In the genomic region with DNA sequence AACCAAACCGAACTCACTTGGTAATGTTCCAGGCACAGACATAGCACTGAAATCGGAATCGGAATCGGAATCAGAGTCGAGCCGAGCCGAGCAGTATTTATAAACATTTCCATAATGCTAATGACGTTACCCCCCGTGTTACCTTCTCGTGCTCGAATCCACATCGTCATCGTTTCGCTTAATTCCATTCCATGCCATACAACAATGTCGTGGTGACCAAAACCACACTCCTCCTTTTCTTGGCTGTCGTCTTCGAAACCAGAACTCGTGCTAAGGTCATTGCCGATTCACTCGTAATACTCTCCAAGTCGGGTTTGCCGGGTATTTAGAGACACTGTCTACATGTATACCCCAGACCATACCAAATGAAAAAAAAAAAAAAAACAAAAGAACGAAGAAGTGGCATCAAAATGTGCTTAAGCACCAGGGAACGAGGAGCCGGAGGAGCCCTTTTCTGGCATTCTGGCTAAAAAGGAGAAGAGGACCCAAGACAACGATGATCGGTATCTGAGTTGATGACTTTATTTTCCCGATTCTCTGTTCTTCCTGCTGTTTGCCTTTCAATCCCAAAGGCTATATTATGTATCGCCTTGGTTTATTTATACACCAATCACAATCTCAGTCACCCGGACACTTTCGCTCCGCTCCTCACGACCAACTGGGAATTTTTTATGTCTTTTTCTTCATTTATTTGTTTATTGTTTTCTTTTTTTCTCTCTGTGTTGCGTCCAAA, we compare ENCODE assay signal across 3 fruit fly cellular contexts.
A peak's percentile ranks its signal among the peaks of the same experiment; 100 is the strongest.
TF ChIP-seq lines count a peak whose summit lies in the region.

No protein-coding gene starts in this region.

TF ChIP-seq in whole organism, embryonic, 481 proteins besides CTCF, POLR2A, EP300 and RAD21 (continued from another document):
- TF ChIP-seq Bgb (GFP tag; IDR thresholded peaks at IDR 0.05; lab: Robert Waterston, UW; ENCODE audit: partially characterized antibody) (0 out of 2 replicates have a peak, but pooled peaks have one; percentile 7), grn (GFP tag; optimal IDR thresholded peaks at IDR 0.05; lab: Kevin White, UChicago) (peak; percentile 47), eve (GFP tag; optimal IDR thresholded peaks at IDR 0.05; lab: Kevin White, UChicago) (peak in 1 of 2 experiments; percentile 25), Blimp-1 (GFP tag; optimal IDR thresholded peaks at IDR 0.05; lab: Kevin White, UChicago) (peak; percentile 42), ind (GFP tag; optimal IDR thresholded peaks at IDR 0.05; lab: Kevin White, UChicago) (no peak), abd-A (tag; optimal IDR thresholded peaks at IDR 0.05; lab: Kevin White, UChicago) (peak; percentile 42), chm (GFP tag; IDR thresholded peaks at IDR 0.05; lab: Robert Waterston, UW) (0 out of 2 replicates have a peak, but pooled peaks have one; percentile 23), CG13894 (tag; optimal IDR thresholded peaks at IDR 0.05; lab: Kevin White, UChicago) (peak; percentile 81), chinmo (GFP tag; IDR thresholded peaks at IDR 0.05; lab: Robert Waterston, UW; ENCODE audit: partially characterized antibody) (peak; percentile 67; the same call in 2 of the 4 replicates), sd (tag; optimal IDR thresholded peaks at IDR 0.05; lab: Kevin White, UChicago) (peak; percentile 37)

TF ChIP-seq in whole organism, prepupa, 60 proteins besides CTCF, POLR2A, EP300 and RAD21 (continued from another document):
- TF ChIP-seq CG15336 (GFP tag; IDR thresholded peaks at IDR 0.05; lab: Robert Waterston, UW) (no peak), CG1621 (tag; optimal IDR thresholded peaks at IDR 0.05; lab: Kevin White, UChicago) (peak; percentile 11), Ets21C (GFP tag; optimal IDR thresholded peaks at IDR 0.05; lab: Kevin White, UChicago) (no peak), CG7368 (GFP tag; optimal IDR thresholded peaks at IDR 0.05; lab: Kevin White, UChicago) (no peak), CG6854 (GFP tag; optimal IDR thresholded peaks at IDR 0.05; lab: Kevin White, UChicago) (peak; percentile 53), salr (GFP tag; optimal IDR thresholded peaks at IDR 0.05; lab: Kevin White, UChicago) (peak in 1 of 2 experiments; percentile 8), pdm3 (GFP tag; optimal IDR thresholded peaks at IDR 0.05; lab: Kevin White, UChicago) (peak; percentile 30), CG3919 (GFP tag; optimal IDR thresholded peaks at IDR 0.05; lab: Kevin White, UChicago) (peak; percentile 27), dsx (GFP tag; optimal IDR thresholded peaks at IDR 0.05; lab: Kevin White, UChicago; ENCODE audit: poor library complexity, severe bottlenecking) (peak; percentile 99), Blimp-1 (GFP tag; optimal IDR thresholded peaks at IDR 0.05; lab: Kevin White, UChicago) (peak; percentile 87), vri (GFP tag; optimal IDR thresholded peaks at IDR 0.05; lab: Kevin White, UChicago) (peak; percentile 67), eg (GFP tag; IDR thresholded peaks at IDR 0.05; lab: Robert Waterston, UW) (peak; percentile 31; the same call in 1 of the 3 replicates), Eip75B (GFP tag; optimal IDR thresholded peaks at IDR 0.05; lab: Kevin White, UChicago) (peak; percentile 50), CG3032 (tag; optimal IDR thresholded peaks at IDR 0.05; lab: Kevin White, UChicago) (peak; percentile 21), CG6163 (GFP tag; IDR thresholded peaks at IDR 0.05; lab: Robert Waterston, UW) (peak; percentile 79; the same call in 2 of the 3 replicates), CG8632 (GFP tag; optimal IDR thresholded peaks at IDR 0.05; lab: Kevin White, UChicago) (peak; percentile 39), achi (GFP tag; optimal IDR thresholded peaks at IDR 0.05; lab: Kevin White, UChicago) (peak; percentile 24), CG9139 (GFP tag; optimal IDR thresholded peaks at IDR 0.05; lab: Kevin White, UChicago) (peak; percentile 36), CG6276 (GFP tag; optimal IDR thresholded peaks at IDR 0.05; lab: Kevin White, UChicago) (no peak)

TF ChIP-seq in whole organism, wandering third instar larva, 38 proteins besides CTCF, POLR2A, EP300 and RAD21 (continued from another document):
- no peak for TF ChIP-seq br (GFP tag; optimal IDR thresholded peaks at IDR 0.05; lab: Kevin White, UChicago)
- TF ChIP-seq Sp1 (GFP tag; optimal IDR thresholded peaks at IDR 0.05; lab: Kevin White, UChicago), result no peak
- no peak for TF ChIP-seq usp (GFP tag; optimal IDR thresholded peaks at IDR 0.05; lab: Kevin White, UChicago)
- peak; percentile 95 for TF ChIP-seq psq (GFP tag; optimal IDR thresholded peaks at IDR 0.05; lab: Kevin White, UChicago)
- no peak for TF ChIP-seq dmrt93B (GFP tag; optimal IDR thresholded peaks at IDR 0.05; lab: Kevin White, UChicago)
- no peak for TF ChIP-seq Hr83 (GFP tag; optimal IDR thresholded peaks at IDR 0.05; lab: Kevin White, UChicago; ENCODE audit: poor library complexity, severe bottlenecking)
- TF ChIP-seq h (GFP tag; optimal IDR thresholded peaks at IDR 0.05; lab: Kevin White, UChicago), result peak; percentile 19
- TF ChIP-seq CG32264 (GFP tag; optimal IDR thresholded peaks at IDR 0.05; lab: Kevin White, UChicago), result no peak
